Worm (Caenorhabditis elegans) whole organism, mixed stage, embryonic: Measurements from ENCODE around the gene F54C4.4.

Source experiments
- M03D4.4 ChIP-seq: sonication (generic microtip); optimal IDR thresholded peaks from 2 replicates; lab custom pipeline; 2017; ENCODE audit warnings: mild to moderate bottlenecking, missing genetic modification characterization, missing compliant biosample characterization
- ces-1 ChIP-seq: fragments of 150-350 bp; optimal IDR thresholded peaks from 2 replicates; lab custom pipeline; 2014; ENCODE audit warnings: missing biosample characterization, missing genetic modification reagents, missing genetic modification characterization
- drap-1 ChIP-seq: fragments of 200-800 bp; sonication (Bioruptor generic); optimal IDR thresholded peaks from 3 replicates; lab custom pipeline; 2018; ENCODE audit warnings: mild to moderate bottlenecking, missing genetic modification characterization, missing compliant biosample characterization
- elt-1 ChIP-seq: sonication (generic microtip); optimal IDR thresholded peaks from 2 replicates; lab custom pipeline; 2017; ENCODE audit warnings: missing genetic modification characterization, mild to moderate bottlenecking, missing compliant biosample characterization, antibody characterized with exemption, moderate library complexity, borderline replicate concordance; ENCODE audit not compliant: insufficient read depth
- lin-13 ChIP-seq: fragments of 150-350 bp; optimal IDR thresholded peaks from 2 replicates; lab custom pipeline; 2014; ENCODE audit warnings: missing biosample characterization, missing genetic modification characterization
- lsy-2 ChIP-seq: fragments of 150-350 bp; optimal IDR thresholded peaks from 2 replicates; lab custom pipeline; 2014; ENCODE audit warnings: missing biosample characterization, missing genetic modification characterization
- nhr-12 ChIP-seq: fragments of 150-350 bp; optimal IDR thresholded peaks from 2 replicates; lab custom pipeline; 2014; ENCODE audit warnings: missing biosample characterization, missing genetic modification characterization
- nhr-28 ChIP-seq: fragments of 150-350 bp; optimal IDR thresholded peaks from 2 replicates; lab custom pipeline; 2014; ENCODE audit warnings: missing biosample characterization, missing genetic modification characterization
- pha-4 ChIP-seq: fragments of 150-350 bp; optimal IDR thresholded peaks from 2 replicates; lab custom pipeline; 2018; ENCODE audit warnings: missing biosample characterization, missing genetic modification reagents, missing genetic modification characterization
- snpc-4 ChIP-seq: fragments of 150-350 bp; optimal IDR thresholded peaks from 2 replicates; lab custom pipeline; 2014; ENCODE audit warnings: missing biosample characterization, missing genetic modification characterization
- sptf-1 ChIP-seq: sonication (generic microtip); optimal IDR thresholded peaks from 2 replicates; lab custom pipeline; 2017; ENCODE audit warnings: mild to moderate bottlenecking, missing genetic modification characterization, moderate library complexity, missing compliant biosample characterization
- unc-120 ChIP-seq: sonication (generic microtip); optimal IDR thresholded peaks from 2 replicates; lab custom pipeline; 2017; ENCODE audit warnings: missing genetic modification characterization, missing compliant biosample characterization; ENCODE audit not compliant: poor library complexity, severe bottlenecking
- unc-39 ChIP-seq: fragments of 150-350 bp; optimal IDR thresholded peaks from 2 replicates; lab custom pipeline; 2014; ENCODE audit warnings: missing biosample characterization, missing genetic modification characterization
- unc-62 ChIP-seq: fragments of 150-350 bp; optimal IDR thresholded peaks from 2 replicates; lab custom pipeline; 2014; ENCODE audit warnings: missing biosample characterization, missing genetic modification reagents, missing genetic modification characterization

ce11 chrIII:67025-67424 is 20.2 kb downstream of the F54C4.4 start:
- TF ChIP-seq lsy-2 (tag; lab: Kevin White, UChicago) (no peak), sptf-1 (tag; lab: Kevin White, UChicago) (peak; percentile 53), unc-39 (tag; lab: Kevin White, UChicago) (no peak), unc-62 (GFP tag; lab: Kevin White, UChicago) (peak; percentile 46), elt-1 (tag; lab: Kevin White, UChicago) (no peak), nhr-28 (tag; lab: Kevin White, UChicago) (no peak), M03D4.4 (no peak), pha-4 (tag; lab: Kevin White, UChicago) (no peak), unc-120 (tag; lab: Kevin White, UChicago) (peak; percentile 75), ces-1 (GFP tag; lab: Kevin White, UChicago) (peak; percentile 6), lin-13 (tag; lab: Kevin White, UChicago) (no peak), drap-1 (GFP tag; lab: Kevin White, UChicago) (no peak), snpc-4 (tag; lab: Kevin White, UChicago) (no peak), nhr-12 (no peak)
